Worm (Caenorhabditis elegans) whole organism, early embryonic: Measurements from ENCODE around the gene tag-335.

Experiments used
- F13C5.2 ChIP-seq: sonication (generic microtip); optimal IDR thresholded peaks from 2 replicates; lab custom pipeline; 2017; ENCODE audit warnings: mild to moderate bottlenecking, missing genetic modification characterization, inconsistent platforms, missing compliant biosample characterization
- aly-1 ChIP-seq: sonication (generic microtip); optimal IDR thresholded peaks from 2 replicates; lab custom pipeline; 2016; ENCODE audit warnings: missing genetic modification characterization, missing compliant biosample characterization
- ama-1 ChIP-seq: fragments of 150-350 bp; optimal IDR thresholded peaks from 2 replicates; lab custom pipeline; 2014
- ceh-36 ChIP-seq: sonication (generic microtip); optimal IDR thresholded peaks from 2 replicates; lab custom pipeline; 2016; ENCODE audit warnings: missing genetic modification characterization, inconsistent platforms, missing compliant biosample characterization
- ets-7 ChIP-seq: sonication (generic microtip); optimal IDR thresholded peaks from 2 replicates; lab custom pipeline; 2016; ENCODE audit warnings: missing genotype, missing genetic modification characterization, missing compliant biosample characterization
- hmg-4 ChIP-seq: fragments of 200-800 bp; sonication (Bioruptor generic); optimal IDR thresholded peaks from 2 replicates; lab custom pipeline; 2018; ENCODE audit warnings: mild to moderate bottlenecking, missing genetic modification characterization, missing compliant biosample characterization
- pes-1 ChIP-seq: fragments of 200-800 bp; sonication (Bioruptor generic); IDR thresholded peaks from 2 replicates; pipeline ENCODE4 v1.3.6; 2022; ENCODE audit warnings: missing genetic modification reagents, missing genetic modification characterization, missing compliant biosample characterization
- sea-1 ChIP-seq: fragments of 200-800 bp; sonication (Bioruptor generic); conservative IDR thresholded peaks from 2 replicates; pipeline ENCODE4 v1.3.6; 2022; ENCODE audit warnings: missing genetic modification characterization, missing compliant biosample characterization
- tbx-11 ChIP-seq: fragments of 200-800 bp; sonication (Bioruptor generic); IDR thresholded peaks from 2 replicates; pipeline ENCODE4 v1.3.6; 2022; ENCODE audit warnings: missing genetic modification characterization, missing compliant biosample characterization

- TF ChIP-seq hmg-4 (no peak), pes-1 (GFP tag; lab: Robert Waterston, UW) (no peak), ceh-36 (no peak), tbx-11 (GFP tag; lab: Robert Waterston, UW) (no peak), ets-7 (tag; lab: Kevin White, UChicago) (no peak), F13C5.2 (tag; lab: Kevin White, UChicago) (no peak), aly-1 (tag; lab: Kevin White, UChicago) (no peak), ama-1 (lab: Kevin White, UChicago) (no peak), sea-1 (GFP tag; lab: Robert Waterston, UW) (no peak)
These were observed 29.3 kb upstream of the tag-335 start, which contains the start of gene oac-57 for ce11 chrIV:12307720-12308119.
